Worm (Caenorhabditis elegans) whole organism, early embryonic: ENCODE measurements around the gene mix-1.

Experiments used
- B0310.2 ChIP-seq: sonication (generic microtip); optimal IDR thresholded peaks from 2 replicates; lab custom pipeline; 2016; ENCODE audit warnings: mild to moderate bottlenecking, missing genetic modification characterization, missing compliant biosample characterization
- ama-1 ChIP-seq: fragments of 150-350 bp; optimal IDR thresholded peaks from 2 replicates; lab custom pipeline; 2014
- ceh-13 ChIP-seq: fragments of 200-800 bp; sonication (Bioruptor generic); optimal IDR thresholded peaks from 2 replicates; lab custom pipeline; 2018; ENCODE audit warnings: mild to moderate bottlenecking, missing genetic modification characterization, missing compliant biosample characterization
- ceh-36 ChIP-seq: sonication (generic microtip); optimal IDR thresholded peaks from 2 replicates; lab custom pipeline; 2016; ENCODE audit warnings: missing genetic modification characterization, inconsistent platforms, missing compliant biosample characterization
- ets-7 ChIP-seq: sonication (generic microtip); optimal IDR thresholded peaks from 2 replicates; lab custom pipeline; 2016; ENCODE audit warnings: missing genotype, missing genetic modification characterization, missing compliant biosample characterization
- flt-1 ChIP-seq: fragments of 200-800 bp; sonication (Bioruptor generic); IDR thresholded peaks from 2 replicates; pipeline ENCODE4 v1.3.6; 2022; ENCODE audit warnings: missing genetic modification characterization, missing compliant biosample characterization
- hmg-4 ChIP-seq: fragments of 200-800 bp; sonication (Bioruptor generic); optimal IDR thresholded peaks from 2 replicates; lab custom pipeline; 2018; ENCODE audit warnings: mild to moderate bottlenecking, missing genetic modification characterization, missing compliant biosample characterization
- tbx-11 ChIP-seq: fragments of 200-800 bp; sonication (Bioruptor generic); IDR thresholded peaks from 2 replicates; pipeline ENCODE4 v1.3.6; 2022; ENCODE audit warnings: missing genetic modification characterization, missing compliant biosample characterization
- tra-4 ChIP-seq: sonication (generic microtip); optimal IDR thresholded peaks from 2 replicates; lab custom pipeline; 2017; ENCODE audit warnings: missing genetic modification characterization, missing compliant biosample characterization

DNA sequence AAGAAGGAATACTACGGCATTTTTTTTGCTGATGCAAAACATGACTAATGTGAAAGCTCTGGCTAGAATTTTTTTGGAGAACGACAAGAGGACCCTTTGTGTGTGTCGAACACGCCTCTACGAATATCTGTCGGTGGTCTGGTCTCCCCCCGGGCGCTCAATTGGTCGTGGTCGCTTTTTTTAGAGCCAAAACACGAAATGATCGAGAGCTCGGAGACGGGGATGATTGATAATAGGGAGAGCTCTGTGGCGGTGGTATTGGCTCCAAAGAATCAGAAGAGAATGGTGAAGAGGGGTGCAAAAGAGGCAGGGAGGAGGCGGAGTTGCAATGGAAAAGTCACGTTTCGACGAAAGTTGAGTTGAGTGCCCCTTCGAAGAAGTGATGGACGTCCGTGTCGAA, 5.5 kb downstream of the mix-1 start:
- no peak for TF ChIP-seq ama-1 (lab: Kevin White, UChicago)
- no peak for TF ChIP-seq tra-4
- TF ChIP-seq hmg-4: no peak
- TF ChIP-seq flt-1 (GFP tag; lab: Robert Waterston, UW): no peak
- TF ChIP-seq ceh-13 (GFP tag; lab: Kevin White, UChicago): no peak
- TF ChIP-seq ets-7: no peak
- TF ChIP-seq tbx-11 (GFP tag; lab: Robert Waterston, UW): no peak
- no peak for TF ChIP-seq ceh-36 (tag; lab: Kevin White, UChicago)
- TF ChIP-seq B0310.2 (tag; lab: Kevin White, UChicago): no peak
